Fruit fly (Drosophila melanogaster) whole organism, adult: ENCODE measurements around the gene Or85e.

ENCODE experiments used
- CG11617 ChIP-seq: fragments of 200-800 bp; sonication (Bioruptor generic); optimal IDR thresholded peaks from 2 replicates; lab custom pipeline; 2017; ENCODE audit warnings: mild to moderate bottlenecking, missing biosample characterization, missing genetic modification reagents, missing genetic modification characterization
- CG14711 ChIP-seq: fragments of 200-800 bp; sonication (Bioruptor generic); optimal IDR thresholded peaks from 2 replicates; lab custom pipeline; 2018; ENCODE audit warnings: missing biosample characterization, mild to moderate bottlenecking, missing genetic modification characterization, moderate library complexity
- CG1620 ChIP-seq: fragments of 200-800 bp; sonication (Bioruptor generic); optimal IDR thresholded peaks from 2 replicates; lab custom pipeline; 2016; ENCODE audit warnings: missing biosample characterization, missing genetic modification characterization
- CG5204 ChIP-seq: fragments of 200-800 bp; sonication (Bioruptor generic); optimal IDR thresholded peaks from 2 replicates; lab custom pipeline; 2016; ENCODE audit warnings: missing biosample characterization, missing genetic modification characterization
- CG7045 ChIP-seq: fragments of 200-800 bp; sonication (Bioruptor generic); optimal IDR thresholded peaks from 2 replicates; lab custom pipeline; 2017; ENCODE audit warnings: missing biosample characterization, mild to moderate bottlenecking, missing genetic modification characterization
- Crg-1 ChIP-seq: fragments of 200-800 bp; sonication (Bioruptor generic); optimal IDR thresholded peaks from 2 replicates; lab custom pipeline; 2016; ENCODE audit warnings: missing biosample characterization, missing genetic modification characterization
- Hr96 ChIP-seq: fragments of 200-800 bp; sonication (Bioruptor generic); optimal IDR thresholded peaks from 2 replicates; lab custom pipeline; 2016; ENCODE audit warnings: missing biosample characterization, missing genetic modification characterization
- Mnt ChIP-seq: fragments of 200-800 bp; sonication (Bioruptor generic); optimal IDR thresholded peaks from 2 replicates; lab custom pipeline; 2016; ENCODE audit warnings: missing biosample characterization, mild to moderate bottlenecking, missing genetic modification characterization
- bab1 ChIP-seq: fragments of 200-800 bp; sonication (Bioruptor generic); optimal IDR thresholded peaks from 3 replicates; lab custom pipeline; 2019; ENCODE audit warnings: missing biosample characterization, mild to moderate bottlenecking, missing genetic modification characterization, moderate library complexity
- cic ChIP-seq: fragments of 200-800 bp; sonication (Bioruptor generic); optimal IDR thresholded peaks from 2 replicates; lab custom pipeline; 2017; ENCODE audit warnings: missing biosample characterization, mild to moderate bottlenecking, missing genetic modification characterization, moderate library complexity
- cnc ChIP-seq, 2 experiments: fragments of >200 bp; optimal IDR thresholded peaks; 2 replicates each; lab custom pipeline; 2017
- kay ChIP-seq: fragments of 200-800 bp; sonication (Bioruptor generic); peaks from one replicate; lab custom pipeline; 2016; ENCODE audit warnings: missing biosample characterization, missing genetic modification characterization, borderline replicate concordance
- tj ChIP-seq: fragments of 200-800 bp; sonication (Bioruptor generic); optimal IDR thresholded peaks from 3 replicates; lab custom pipeline; 2017; ENCODE audit warnings: missing biosample characterization, mild to moderate bottlenecking, missing genetic modification characterization, moderate library complexity
- toe ChIP-seq: fragments of 200-800 bp; sonication (Bioruptor generic); optimal IDR thresholded peaks from 2 replicates; lab custom pipeline; 2016; ENCODE audit warnings: missing biosample characterization, missing genetic modification characterization

DNA sequence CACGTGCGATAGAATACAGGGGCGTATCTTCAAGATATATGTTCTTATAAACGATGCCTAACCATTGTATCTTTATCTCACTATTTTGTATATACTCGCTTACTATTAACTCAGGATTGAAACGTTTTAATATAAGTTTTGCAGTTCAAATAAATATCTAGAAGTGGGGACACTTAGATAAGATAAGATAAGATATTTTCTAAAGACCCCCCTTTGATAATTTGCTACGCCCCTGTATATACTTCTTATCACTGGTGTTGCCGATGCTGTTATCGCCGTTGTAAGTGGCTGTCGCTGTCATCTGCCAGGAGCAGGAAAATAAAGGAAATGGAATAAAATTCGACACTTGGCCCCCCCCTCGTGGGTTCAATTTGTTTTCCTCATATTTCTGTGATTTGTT is 19.5 kb downstream of the Or85e start:
- TF ChIP-seq Mnt (GFP tag; lab: Kevin White, UChicago) (no peak), CG5204 (GFP tag; lab: Kevin White, UChicago) (no peak), CG7045 (GFP tag; lab: Kevin White, UChicago) (no peak), cic (GFP tag; lab: Kevin White, UChicago) (no peak), bab1 (GFP tag; lab: Kevin White, UChicago) (no peak), cnc (optimal IDR thresholded peaks at IDR 0.05; lab: Kevin White, UChicago) (no peak), Hr96 (no peak), kay (GFP tag; lab: Kevin White, UChicago) (no peak), CG1620 (no peak), toe (GFP tag; lab: Kevin White, UChicago) (no peak), CG14711 (tag; lab: Kevin White, UChicago) (no peak), CG11617 (GFP tag; lab: Kevin White, UChicago) (no peak), tj (GFP tag; lab: Kevin White, UChicago) (no peak), Crg-1 (GFP tag; lab: Kevin White, UChicago) (no peak)
